Worm (Caenorhabditis elegans): ENCODE measurements around the gene C33H5.1.

DNA sequence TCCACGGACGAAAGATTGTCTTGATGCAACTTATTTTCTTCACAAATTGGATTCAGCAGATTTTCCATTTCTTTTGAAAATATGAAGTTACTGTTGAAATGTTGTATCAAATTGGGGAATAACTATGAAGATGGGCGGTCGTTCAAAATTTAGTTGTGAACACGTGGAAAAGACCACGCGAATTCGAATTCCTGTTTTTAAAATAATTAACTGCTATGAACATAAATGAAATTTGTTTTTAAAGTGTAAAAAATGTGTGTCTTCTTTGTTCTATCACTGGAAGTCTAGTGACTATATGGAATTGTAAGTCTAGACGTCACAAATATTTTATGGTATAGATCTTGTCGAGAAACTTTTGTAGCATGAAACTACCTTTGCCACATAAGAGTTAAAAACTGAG is 29.7 kb downstream of the C33H5.1 start, which contains the start of gene C06A6.7:
- no peak for TF ChIP-seq ztf-11 (tag; optimal IDR thresholded peaks at IDR 0.05)
- no peak for TF ChIP-seq php-3 (GFP tag; IDR thresholded peaks at IDR 0.05)
- TF ChIP-seq nhr-77 (tag; optimal IDR thresholded peaks at IDR 0.05) = no peak
